Worm (Caenorhabditis elegans) whole organism, L1 larva: ENCODE data around the gene Y58A7A.5.
A peak's percentile ranks its signal among the peaks of the same experiment; 100 is the strongest.

ENCODE experiments used
- C16A3.4 ChIP-seq: fragments of 150-350 bp; optimal IDR thresholded peaks from 2 replicates; lab custom pipeline; 2014; ENCODE audit warnings: missing biosample characterization, missing genetic modification characterization
- C34B4.2 ChIP-seq: sonication (generic microtip); optimal IDR thresholded peaks from 2 replicates; lab custom pipeline; 2017; ENCODE audit warnings: mild to moderate bottlenecking, missing genetic modification characterization, missing compliant biosample characterization
- Y116A8C.19 ChIP-seq: sonication (generic microtip); optimal IDR thresholded peaks from 2 replicates; lab custom pipeline; 2016; ENCODE audit warnings: missing compliant biosample characterization, missing genetic modification characterization, borderline replicate concordance
- aha-1 ChIP-seq: fragments of 150-350 bp; optimal IDR thresholded peaks from 2 replicates; lab custom pipeline; 2014; ENCODE audit warnings: missing biosample characterization, missing genetic modification characterization
- alr-1 ChIP-seq: fragments of 200-800 bp; sonication (Bioruptor generic); optimal IDR thresholded peaks from 2 replicates; lab custom pipeline; 2018; ENCODE audit warnings: borderline replicate concordance, mild to moderate bottlenecking, missing genetic modification characterization, missing compliant biosample characterization
- aly-2 ChIP-seq: fragments of 150-350 bp; optimal IDR thresholded peaks from 2 replicates; lab custom pipeline; 2014; ENCODE audit warnings: missing biosample characterization, missing genetic modification characterization
- ama-1 ChIP-seq: fragments of 150-350 bp; optimal IDR thresholded peaks from 2 replicates; lab custom pipeline; 2014
- blmp-1 ChIP-seq: fragments of 150-350 bp; optimal IDR thresholded peaks from 2 replicates; lab custom pipeline; 2014; ENCODE audit warnings: missing biosample characterization, missing genetic modification characterization
- ceh-63 ChIP-seq: fragments of 200-800 bp; sonication (Bioruptor generic); optimal IDR thresholded peaks from 2 replicates; lab custom pipeline; 2018; ENCODE audit warnings: mild to moderate bottlenecking, missing genetic modification characterization, missing compliant biosample characterization
- ceh-82 ChIP-seq, 3 experiments: fragments of 150-350 bp in 1 of 3; sonication (generic microtip) in 2 of 3; optimal IDR thresholded peaks; 2 replicates each; lab custom pipeline; 2014 to 2017; ENCODE audit warnings: missing biosample characterization in 3 of 3, missing genetic modification characterization in 3 of 3
- ceh-88 ChIP-seq: fragments of 200-800 bp; sonication (Bioruptor generic); IDR thresholded peaks from 2 replicates; pipeline ENCODE4 v1.3.6; 2022; ENCODE audit warnings: missing genetic modification characterization, missing compliant biosample characterization
- dsc-1 ChIP-seq: sonication (generic microtip); optimal IDR thresholded peaks from 2 replicates; lab custom pipeline; 2016; ENCODE audit warnings: mild to moderate bottlenecking, missing genetic modification characterization, missing compliant biosample characterization
- efl-1 ChIP-seq, 4 experiments: fragments of 150-350 bp; optimal IDR thresholded peaks in 3 of 4; peaks in 1 of 4; 1 replicate in 1 of 4; 2 replicates in 3 of 4; lab custom pipeline; 2014; ENCODE audit warnings: missing biosample characterization in 2 of 4, missing genetic modification characterization in 2 of 4, missing genetic modification reagents in 2 of 4
- egl-13 ChIP-seq: sonication (generic microtip); optimal IDR thresholded peaks from 2 replicates; lab custom pipeline; 2016; ENCODE audit warnings: missing genotype, missing genetic modification reagents, missing genetic modification characterization, missing compliant biosample characterization
- egl-27 ChIP-seq, 2 experiments: fragments of 150-350 bp in 1 of 2; sonication (generic microtip); optimal IDR thresholded peaks; 3 replicates each; lab custom pipeline; 2017 to 2018; ENCODE audit warnings: missing biosample characterization in 2 of 2, missing genetic modification characterization in 2 of 2, missing genetic modification reagents in 2 of 2
- elt-2 ChIP-seq: sonication (generic microtip); optimal IDR thresholded peaks from 2 replicates; lab custom pipeline; 2016; ENCODE audit warnings: missing genetic modification characterization, mild to moderate bottlenecking, inconsistent platforms, missing compliant biosample characterization, missing genetic modification reagents
- elt-3 ChIP-seq, 6 experiments: fragments of 150-350 bp in 1 of 6; sonication (generic microtip); optimal IDR thresholded peaks; 2 replicates each; lab custom pipeline; 2017 to 2018; ENCODE audit warnings: missing biosample characterization in 6 of 6, missing genetic modification characterization in 6 of 6, inconsistent platforms in 1 of 6
- fkh-10 ChIP-seq: sonication (generic microtip); optimal IDR thresholded peaks from 2 replicates; lab custom pipeline; 2017; ENCODE audit warnings: missing biosample characterization, missing genetic modification reagents, missing genetic modification characterization
- fkh-4 ChIP-seq: sonication (generic microtip); optimal IDR thresholded peaks from 2 replicates; lab custom pipeline; 2016; ENCODE audit warnings: missing compliant biosample characterization, missing genetic modification characterization, borderline replicate concordance
- hlh-17 ChIP-seq: fragments of 200-800 bp; sonication (Bioruptor generic); optimal IDR thresholded peaks from 2 replicates; lab custom pipeline; 2018; ENCODE audit warnings: missing genetic modification characterization, mild to moderate bottlenecking, missing compliant biosample characterization, moderate library complexity, borderline replicate concordance
- hpl-2 ChIP-seq: fragments of 150-350 bp; optimal IDR thresholded peaks from 2 replicates; lab custom pipeline; 2014; ENCODE audit warnings: missing biosample characterization, missing genetic modification reagents, missing genetic modification characterization
- isw-1 ChIP-seq: fragments of 200-800 bp; sonication (Bioruptor generic); IDR thresholded peaks from 2 replicates; pipeline ENCODE4 v1.3.6; 2022; ENCODE audit warnings: missing genetic modification characterization, missing compliant biosample characterization
- jun-1 ChIP-seq: fragments of 150-350 bp; optimal IDR thresholded peaks from 2 replicates; lab custom pipeline; 2014; ENCODE audit warnings: missing biosample characterization, missing genetic modification reagents, missing genetic modification characterization
- lin-13 ChIP-seq: fragments of 150-350 bp; optimal IDR thresholded peaks from 2 replicates; lab custom pipeline; 2014; ENCODE audit warnings: missing biosample characterization, missing genetic modification reagents, missing genetic modification characterization
- lin-35 ChIP-seq, 2 experiments: fragments of 150-350 bp; optimal IDR thresholded peaks; 2 replicates each; lab custom pipeline; 2014; ENCODE audit warnings: missing biosample characterization in 2 of 2, missing genetic modification characterization in 2 of 2, missing genetic modification reagents in 2 of 2
- lin-39 ChIP-seq: fragments of 150-350 bp; optimal IDR thresholded peaks from 2 replicates; lab custom pipeline; 2014; ENCODE audit warnings: missing biosample characterization, missing genetic modification reagents, missing genetic modification characterization
- lir-3 ChIP-seq: sonication (generic microtip); optimal IDR thresholded peaks from 2 replicates; lab custom pipeline; 2016; ENCODE audit warnings: mild to moderate bottlenecking, missing genetic modification characterization, moderate library complexity, missing compliant biosample characterization; ENCODE audit not compliant: poor library complexity
- lsy-2 ChIP-seq, 2 experiments: fragments of 150-350 bp; optimal IDR thresholded peaks; 2 replicates each; lab custom pipeline; 2014; ENCODE audit warnings: missing biosample characterization in 2 of 2, missing genetic modification characterization in 2 of 2
- mdl-1 ChIP-seq, 2 experiments: fragments of 150-350 bp; optimal IDR thresholded peaks; 2 replicates each; lab custom pipeline; 2014 to 2017; ENCODE audit warnings: missing biosample characterization in 2 of 2, missing genetic modification characterization in 2 of 2, inconsistent platforms in 1 of 2
- mef-2 ChIP-seq: fragments of 150-350 bp; optimal IDR thresholded peaks from 2 replicates; lab custom pipeline; 2014; ENCODE audit warnings: missing biosample characterization, missing genetic modification characterization
- nhr-12 ChIP-seq: sonication (generic microtip); optimal IDR thresholded peaks from 2 replicates; lab custom pipeline; 2017; ENCODE audit warnings: missing biosample characterization, missing genetic modification characterization
- nhr-20 ChIP-seq: sonication (generic microtip); optimal IDR thresholded peaks from 2 replicates; lab custom pipeline; 2016; ENCODE audit warnings: mild to moderate bottlenecking, missing genetic modification characterization, missing compliant biosample characterization
- nhr-237 ChIP-seq: fragments of 150-350 bp; optimal IDR thresholded peaks from 2 replicates; lab custom pipeline; 2014; ENCODE audit warnings: missing biosample characterization, missing genetic modification characterization
- nhr-28 ChIP-seq: fragments of 150-350 bp; optimal IDR thresholded peaks from 2 replicates; lab custom pipeline; 2014; ENCODE audit warnings: missing biosample characterization, missing genetic modification characterization
- nhr-47 ChIP-seq: sonication (generic microtip); optimal IDR thresholded peaks from 2 replicates; lab custom pipeline; 2016; ENCODE audit warnings: mild to moderate bottlenecking, missing genetic modification characterization, moderate library complexity, missing compliant biosample characterization
- nhr-85 ChIP-seq: sonication (generic microtip); peaks from one replicate; lab custom pipeline; 2016; ENCODE audit warnings: missing genetic modification characterization, inconsistent platforms, missing compliant biosample characterization
- nhr-90 ChIP-seq: sonication (generic microtip); optimal IDR thresholded peaks from 2 replicates; lab custom pipeline; 2016; ENCODE audit warnings: mild to moderate bottlenecking, missing genetic modification characterization, missing compliant biosample characterization; ENCODE audit not compliant: poor library complexity
- pqm-1 ChIP-seq: sonication (generic microtip); optimal IDR thresholded peaks from 3 replicates; lab custom pipeline; 2017; ENCODE audit warnings: missing biosample characterization, missing genetic modification characterization
- rnt-1 ChIP-seq: sonication (generic microtip); optimal IDR thresholded peaks from 2 replicates; lab custom pipeline; 2016; ENCODE audit warnings: mild to moderate bottlenecking, missing genetic modification characterization, moderate library complexity, missing compliant biosample characterization
- skn-1 ChIP-seq: fragments of 150-350 bp; optimal IDR thresholded peaks from 2 replicates; lab custom pipeline; 2014; ENCODE audit warnings: missing biosample characterization, missing genetic modification characterization
- snpc-4 ChIP-seq: fragments of 150-350 bp; optimal IDR thresholded peaks from 2 replicates; lab custom pipeline; 2014; ENCODE audit warnings: missing biosample characterization, missing genetic modification characterization
- snu-23 ChIP-seq: sonication (generic microtip); optimal IDR thresholded peaks from 2 replicates; lab custom pipeline; 2016; ENCODE audit warnings: missing genetic modification characterization, missing compliant biosample characterization
- sptf-1 ChIP-seq: fragments of 150-350 bp; optimal IDR thresholded peaks from 2 replicates; lab custom pipeline; 2014; ENCODE audit warnings: missing biosample characterization, missing genetic modification characterization
- tlp-1 ChIP-seq: fragments of 150-350 bp; optimal IDR thresholded peaks from 2 replicates; lab custom pipeline; 2014; ENCODE audit warnings: missing biosample characterization, missing genetic modification characterization
- unc-86 ChIP-seq: sonication (generic microtip); optimal IDR thresholded peaks from 2 replicates; lab custom pipeline; 2016; ENCODE audit warnings: missing genetic modification characterization, missing compliant biosample characterization
- unc-98 ChIP-seq: fragments of 200-800 bp; sonication (Bioruptor generic); IDR thresholded peaks from 2 replicates; pipeline ENCODE4 v1.3.6; 2022; ENCODE audit warnings: missing genetic modification characterization, missing compliant biosample characterization
- ztf-4 ChIP-seq: fragments of 150-350 bp; optimal IDR thresholded peaks from 2 replicates; lab custom pipeline; 2014; ENCODE audit warnings: missing biosample characterization, missing genetic modification characterization

Y58A7A.5 gene

DNA sequence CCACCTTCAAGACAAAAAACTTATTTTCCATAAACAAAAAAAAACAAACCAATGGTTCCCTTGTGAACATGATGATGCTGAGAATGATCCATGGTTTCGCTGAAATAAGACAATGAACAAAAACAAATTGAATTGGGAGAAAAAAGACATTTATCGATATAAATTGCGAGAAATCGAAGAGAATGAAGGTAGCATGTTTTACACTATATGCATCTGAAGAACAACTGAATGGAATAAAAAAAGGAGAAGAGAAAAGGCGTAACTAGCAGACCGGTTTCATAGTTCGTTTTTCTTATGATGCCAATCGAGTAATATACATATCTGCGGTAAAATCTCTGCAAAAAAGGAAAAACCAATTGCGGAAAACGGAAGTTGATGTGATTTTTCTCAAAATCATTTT lies 17.3 kb downstream of the Y58A7A.5 start, which contains the start of gene Y58A7A.1:
Gene Y58A7A.1 (minus strand): TSS at position 101 of the 400 bp plus-strand sequence.
- TF ChIP-seq sptf-1 (tag; lab: Kevin White, UChicago) (no peak), alr-1 (no peak), ceh-82 (tag; optimal IDR thresholded peaks at IDR 0.05; lab: Kevin White, UChicago) (no peak), fkh-4 (tag; lab: Kevin White, UChicago) (no peak), C16A3.4 (tag; lab: Kevin White, UChicago) (no peak), ceh-63 (GFP tag; lab: Kevin White, UChicago) (no peak), dsc-1 (tag; lab: Kevin White, UChicago) (no peak), mef-2 (tag; lab: Kevin White, UChicago) (no peak), isw-1 (GFP tag; lab: Robert Waterston, UW) (no peak), lin-13 (GFP tag; lab: Kevin White, UChicago) (no peak), Y116A8C.19 (no peak), tlp-1 (tag; lab: Kevin White, UChicago) (no peak), lin-35 (GFP tag; optimal IDR thresholded peaks at IDR 0.05; lab: Kevin White, UChicago) (no peak), aly-2 (tag; lab: Kevin White, UChicago) (no peak), egl-13 (tag; lab: Kevin White, UChicago) (no peak), unc-86 (tag; lab: Kevin White, UChicago) (no peak), lsy-2 (tag; optimal IDR thresholded peaks at IDR 0.05; lab: Kevin White, UChicago) (no peak), lin-39 (tag; lab: Kevin White, UChicago) (no peak)

DNA sequence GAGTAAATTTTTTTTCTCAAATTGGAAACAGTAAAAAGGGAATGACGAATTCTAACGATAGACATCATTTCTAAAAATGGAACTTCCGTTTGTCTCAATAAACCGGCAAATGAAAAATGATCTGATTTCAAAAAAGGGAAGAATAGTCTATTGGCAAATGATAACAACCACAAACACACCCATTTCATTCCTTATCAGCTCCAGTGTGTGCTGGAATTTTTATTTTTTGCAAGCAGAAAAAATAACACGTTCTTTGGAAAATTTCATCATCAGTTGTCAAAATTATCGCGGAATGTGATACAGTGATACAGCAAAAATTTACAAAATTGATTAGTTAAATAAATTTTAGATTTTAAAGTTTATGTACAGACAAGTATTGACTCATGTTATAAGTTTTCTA lies 19.4 kb downstream of the Y58A7A.5 start:
- peak; percentile 85 for TF ChIP-seq elt-2 (tag; lab: Kevin White, UChicago)
- TF ChIP-seq pqm-1 (tag; lab: Kevin White, UChicago): peak; percentile 51
- TF ChIP-seq C16A3.4 (tag; lab: Kevin White, UChicago): no peak

DNA sequence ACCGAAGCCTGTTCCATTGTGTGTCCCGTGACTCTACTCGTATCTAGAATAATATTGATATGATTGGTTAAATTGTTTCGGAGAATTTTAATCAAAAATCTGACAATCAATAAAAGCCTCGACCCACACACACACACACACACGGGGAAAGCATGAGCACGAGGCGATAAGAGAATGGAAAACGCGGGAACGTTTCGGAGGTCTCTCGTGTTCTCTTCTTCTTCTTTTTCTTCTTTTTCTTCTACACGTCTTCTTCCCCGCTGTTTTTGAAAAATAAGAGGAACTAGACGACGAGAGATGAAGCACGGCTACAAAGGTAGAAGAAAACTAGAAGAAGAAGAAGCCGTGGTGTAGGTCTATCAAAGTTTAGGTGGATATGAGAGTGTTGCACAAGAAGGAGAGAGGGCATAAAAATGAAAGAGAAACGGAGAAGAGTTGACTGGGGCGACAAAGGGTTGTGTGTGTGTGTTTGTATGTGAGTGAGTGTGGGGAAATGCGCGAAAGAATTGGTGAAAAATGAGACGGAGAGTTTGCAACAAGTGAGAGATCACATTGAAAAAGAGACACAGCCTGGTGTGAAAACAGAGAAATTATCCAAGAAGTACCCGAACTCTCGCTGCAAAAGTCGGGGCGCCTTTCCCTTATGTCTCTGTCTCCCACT lies 21.9 kb downstream of the Y58A7A.5 start, which contains the start of gene mlk-1:
Gene mlk-1 (minus strand): TSS at position 51 of the 661 bp plus-strand sequence.
- no peak for TF ChIP-seq nhr-12 (tag; lab: Kevin White, UChicago)
- peak; percentile 73 for TF ChIP-seq fkh-10 (GFP tag; lab: Kevin White, UChicago)
- TF ChIP-seq aha-1 (tag; lab: Kevin White, UChicago): no peak
- peak; percentile 36 for TF ChIP-seq jun-1
- no peak for TF ChIP-seq unc-98
- TF ChIP-seq rnt-1: peak; percentile 6
- TF ChIP-seq aly-2 (tag; lab: Kevin White, UChicago): no peak
- peak; percentile 24 for TF ChIP-seq mef-2 (tag; lab: Kevin White, UChicago)
- peak; percentile 38 for TF ChIP-seq snpc-4 (tag; lab: Kevin White, UChicago)
- TF ChIP-seq efl-1 (optimal IDR thresholded peaks at IDR 0.05; lab: Kevin White, UChicago): peak; percentile 56 to 68
- TF ChIP-seq efl-1 (GFP tag; optimal IDR thresholded peaks at IDR 0.05 in 1 of 2; lab: Kevin White, UChicago): peak; percentile 37 to 90
- TF ChIP-seq elt-2 (tag; lab: Kevin White, UChicago): peak; percentile 48
- TF ChIP-seq hlh-17 (GFP tag; lab: Kevin White, UChicago): no peak
- TF ChIP-seq egl-13 (tag; lab: Kevin White, UChicago): peak; percentile 28
- TF ChIP-seq ceh-88: no peak
- TF ChIP-seq blmp-1 (tag; lab: Kevin White, UChicago): peak; percentile 80
- peak; percentile 62 for TF ChIP-seq nhr-47 (tag; lab: Kevin White, UChicago)
- peak; percentile 16 for TF ChIP-seq ama-1
- TF ChIP-seq snu-23 (GFP tag; lab: Kevin White, UChicago): peak; percentile 73
- no peak for TF ChIP-seq hpl-2 (GFP tag; lab: Kevin White, UChicago)
- TF ChIP-seq lir-3: peak; percentile 19
- no peak for TF ChIP-seq elt-3 (tag; optimal IDR thresholded peaks at IDR 0.05; lab: Kevin White, UChicago)
- TF ChIP-seq egl-27 (tag; optimal IDR thresholded peaks at IDR 0.05; lab: Kevin White, UChicago): no peak
- no peak for TF ChIP-seq nhr-90 (tag; lab: Kevin White, UChicago)
- no peak for TF ChIP-seq ztf-4 (tag; lab: Kevin White, UChicago)
- no peak for TF ChIP-seq C34B4.2 (tag; lab: Kevin White, UChicago)
- peak; percentile 36 for TF ChIP-seq isw-1 (GFP tag; lab: Robert Waterston, UW)
- no peak for TF ChIP-seq skn-1 (tag; lab: Kevin White, UChicago)
- TF ChIP-seq nhr-28 (tag; lab: Kevin White, UChicago): no peak
- TF ChIP-seq dsc-1 (tag; lab: Kevin White, UChicago): peak; percentile 15
- no peak for TF ChIP-seq nhr-237
- peak; percentile 44 for TF ChIP-seq nhr-20
- TF ChIP-seq unc-86 (tag; lab: Kevin White, UChicago): peak; percentile 65
- TF ChIP-seq nhr-85 (tag; lab: Kevin White, UChicago): peak; percentile 51
- no peak for TF ChIP-seq mdl-1 (tag; optimal IDR thresholded peaks at IDR 0.05; lab: Kevin White, UChicago)
